Worm (Caenorhabditis elegans) whole organism, L1 larva: ENCODE results near the gene F53F8.7.

Source experiments
- C04F5.9 ChIP-seq: sonication (generic microtip); optimal IDR thresholded peaks from 2 replicates; lab custom pipeline; 2016; ENCODE audit warnings: missing genetic modification characterization, missing compliant biosample characterization
- aha-1 ChIP-seq: fragments of 150-350 bp; optimal IDR thresholded peaks from 2 replicates; lab custom pipeline; 2014; ENCODE audit warnings: missing biosample characterization, missing genetic modification characterization
- aly-2 ChIP-seq: fragments of 150-350 bp; optimal IDR thresholded peaks from 2 replicates; lab custom pipeline; 2014; ENCODE audit warnings: missing biosample characterization, missing genetic modification characterization
- ama-1 ChIP-seq: fragments of 150-350 bp; optimal IDR thresholded peaks from 2 replicates; lab custom pipeline; 2014
- ceh-90 ChIP-seq: sonication (generic microtip); optimal IDR thresholded peaks from 2 replicates; lab custom pipeline; 2016; ENCODE audit warnings: missing genetic modification characterization, missing compliant biosample characterization
- ces-1 ChIP-seq: fragments of 150-350 bp; optimal IDR thresholded peaks from 2 replicates; lab custom pipeline; 2014; ENCODE audit warnings: missing biosample characterization, missing genetic modification reagents, missing genetic modification characterization
- dpl-1 ChIP-seq, 3 experiments: fragments of 150-350 bp in 2 of 3; sonication (generic microtip) in 1 of 3; optimal IDR thresholded peaks; 2 replicates each; lab custom pipeline; 2014 to 2017; ENCODE audit warnings: missing biosample characterization in 3 of 3, missing genetic modification characterization in 3 of 3, missing genetic modification reagents in 3 of 3
- dsc-1 ChIP-seq: sonication (generic microtip); optimal IDR thresholded peaks from 2 replicates; lab custom pipeline; 2016; ENCODE audit warnings: mild to moderate bottlenecking, missing genetic modification characterization, missing compliant biosample characterization
- efl-3 ChIP-seq: fragments of 200-800 bp; sonication (Bioruptor generic); optimal IDR thresholded peaks from 2 replicates; lab custom pipeline; 2018; ENCODE audit warnings: mild to moderate bottlenecking, missing genetic modification characterization, missing compliant biosample characterization
- egl-13 ChIP-seq: sonication (generic microtip); optimal IDR thresholded peaks from 2 replicates; lab custom pipeline; 2016; ENCODE audit warnings: missing genotype, missing genetic modification reagents, missing genetic modification characterization, missing compliant biosample characterization
- egl-27 ChIP-seq, 2 experiments: fragments of 150-350 bp in 1 of 2; sonication (generic microtip); optimal IDR thresholded peaks; 3 replicates each; lab custom pipeline; 2017 to 2018; ENCODE audit warnings: missing biosample characterization in 2 of 2, missing genetic modification characterization in 2 of 2, missing genetic modification reagents in 2 of 2
- elt-2 ChIP-seq: sonication (generic microtip); optimal IDR thresholded peaks from 2 replicates; lab custom pipeline; 2016; ENCODE audit warnings: missing genetic modification characterization, mild to moderate bottlenecking, inconsistent platforms, missing compliant biosample characterization, missing genetic modification reagents
- elt-3 ChIP-seq, 6 experiments: fragments of 150-350 bp in 1 of 6; sonication (generic microtip); optimal IDR thresholded peaks; 2 replicates each; lab custom pipeline; 2017 to 2018; ENCODE audit warnings: missing biosample characterization in 6 of 6, missing genetic modification characterization in 6 of 6, inconsistent platforms in 1 of 6
- ets-5 ChIP-seq: fragments of 200-800 bp; sonication (Bioruptor generic); IDR thresholded peaks from 2 replicates; pipeline ENCODE4 v1.3.6; 2022; ENCODE audit warnings: missing genetic modification characterization, missing compliant biosample characterization
- fkh-10 ChIP-seq: sonication (generic microtip); optimal IDR thresholded peaks from 2 replicates; lab custom pipeline; 2017; ENCODE audit warnings: missing biosample characterization, missing genetic modification reagents, missing genetic modification characterization
- fkh-8 ChIP-seq: sonication (generic microtip); optimal IDR thresholded peaks from 2 replicates; lab custom pipeline; 2016; ENCODE audit warnings: mild to moderate bottlenecking, missing genetic modification characterization, missing compliant biosample characterization
- grh-1 ChIP-seq: fragments of 200-800 bp; sonication (Bioruptor generic); IDR thresholded peaks from 2 replicates; pipeline ENCODE4 v1.3.6; 2022; ENCODE audit warnings: missing genetic modification reagents, missing genetic modification characterization, missing compliant biosample characterization
- hlh-17 ChIP-seq: fragments of 200-800 bp; sonication (Bioruptor generic); optimal IDR thresholded peaks from 2 replicates; lab custom pipeline; 2018; ENCODE audit warnings: missing genetic modification characterization, mild to moderate bottlenecking, missing compliant biosample characterization, moderate library complexity, borderline replicate concordance
- hpl-2 ChIP-seq: fragments of 150-350 bp; optimal IDR thresholded peaks from 2 replicates; lab custom pipeline; 2014; ENCODE audit warnings: missing biosample characterization, missing genetic modification reagents, missing genetic modification characterization
- isw-1 ChIP-seq: fragments of 200-800 bp; sonication (Bioruptor generic); IDR thresholded peaks from 2 replicates; pipeline ENCODE4 v1.3.6; 2022; ENCODE audit warnings: missing genetic modification characterization, missing compliant biosample characterization
- jun-1 ChIP-seq: fragments of 150-350 bp; optimal IDR thresholded peaks from 2 replicates; lab custom pipeline; 2014; ENCODE audit warnings: missing biosample characterization, missing genetic modification reagents, missing genetic modification characterization
- lin-13 ChIP-seq: fragments of 150-350 bp; optimal IDR thresholded peaks from 2 replicates; lab custom pipeline; 2014; ENCODE audit warnings: missing biosample characterization, missing genetic modification reagents, missing genetic modification characterization
- lin-14 ChIP-seq: fragments of 200-800 bp; sonication (Bioruptor generic); optimal IDR thresholded peaks from 2 replicates; lab custom pipeline; 2018; ENCODE audit warnings: mild to moderate bottlenecking, missing genetic modification characterization, moderate library complexity, missing compliant biosample characterization
- lin-35 ChIP-seq, 2 experiments: fragments of 150-350 bp; optimal IDR thresholded peaks; 2 replicates each; lab custom pipeline; 2014; ENCODE audit warnings: missing biosample characterization in 2 of 2, missing genetic modification characterization in 2 of 2, missing genetic modification reagents in 2 of 2
- lin-39 ChIP-seq: fragments of 150-350 bp; optimal IDR thresholded peaks from 2 replicates; lab custom pipeline; 2014; ENCODE audit warnings: missing biosample characterization, missing genetic modification reagents, missing genetic modification characterization
- lsy-2 ChIP-seq, 2 experiments: fragments of 150-350 bp; optimal IDR thresholded peaks; 2 replicates each; lab custom pipeline; 2014; ENCODE audit warnings: missing biosample characterization in 2 of 2, missing genetic modification characterization in 2 of 2
- mab-9 ChIP-seq: fragments of 200-800 bp; sonication (Bioruptor generic); IDR thresholded peaks from 2 replicates; pipeline ENCODE4 v1.3.6; 2022; ENCODE audit warnings: missing genetic modification reagents, missing genetic modification characterization, missing compliant biosample characterization
- mdl-1 ChIP-seq, 2 experiments: fragments of 150-350 bp; optimal IDR thresholded peaks; 2 replicates each; lab custom pipeline; 2014 to 2017; ENCODE audit warnings: missing biosample characterization in 2 of 2, missing genetic modification characterization in 2 of 2, inconsistent platforms in 1 of 2
- mep-1 ChIP-seq: fragments of 150-350 bp; optimal IDR thresholded peaks from 2 replicates; lab custom pipeline; 2014; ENCODE audit warnings: missing biosample characterization, missing genetic modification characterization
- nhr-19 ChIP-seq: fragments of 200-800 bp; sonication (Bioruptor generic); conservative IDR thresholded peaks from 2 replicates; pipeline ENCODE4 v1.3.6; 2022; ENCODE audit warnings: missing genetic modification characterization, missing compliant biosample characterization
- nhr-20 ChIP-seq: sonication (generic microtip); optimal IDR thresholded peaks from 2 replicates; lab custom pipeline; 2016; ENCODE audit warnings: mild to moderate bottlenecking, missing genetic modification characterization, missing compliant biosample characterization
- nhr-237 ChIP-seq: fragments of 150-350 bp; optimal IDR thresholded peaks from 2 replicates; lab custom pipeline; 2014; ENCODE audit warnings: missing biosample characterization, missing genetic modification characterization
- nhr-28 ChIP-seq: fragments of 150-350 bp; optimal IDR thresholded peaks from 2 replicates; lab custom pipeline; 2014; ENCODE audit warnings: missing biosample characterization, missing genetic modification characterization
- nhr-47 ChIP-seq: sonication (generic microtip); optimal IDR thresholded peaks from 2 replicates; lab custom pipeline; 2016; ENCODE audit warnings: mild to moderate bottlenecking, missing genetic modification characterization, moderate library complexity, missing compliant biosample characterization
- nhr-71 ChIP-seq: sonication (generic microtip); optimal IDR thresholded peaks from 2 replicates; lab custom pipeline; 2016; ENCODE audit warnings: mild to moderate bottlenecking, missing genetic modification characterization, moderate library complexity, missing compliant biosample characterization
- nhr-76 ChIP-seq: sonication (generic microtip); optimal IDR thresholded peaks from 2 replicates; lab custom pipeline; 2017; ENCODE audit warnings: missing biosample characterization, missing genetic modification characterization
- nhr-77 ChIP-seq: fragments of 150-350 bp; optimal IDR thresholded peaks from 2 replicates; lab custom pipeline; 2014; ENCODE audit warnings: missing biosample characterization, missing genetic modification characterization
- nhr-84 ChIP-seq: sonication (generic microtip); optimal IDR thresholded peaks from 2 replicates; lab custom pipeline; 2017; ENCODE audit warnings: missing biosample characterization, missing genetic modification characterization
- nhr-85 ChIP-seq: sonication (generic microtip); peaks from one replicate; lab custom pipeline; 2016; ENCODE audit warnings: missing genetic modification characterization, inconsistent platforms, missing compliant biosample characterization
- nhr-90 ChIP-seq: sonication (generic microtip); optimal IDR thresholded peaks from 2 replicates; lab custom pipeline; 2016; ENCODE audit warnings: mild to moderate bottlenecking, missing genetic modification characterization, missing compliant biosample characterization; ENCODE audit not compliant: poor library complexity
- pag-3 ChIP-seq: sonication (generic microtip); optimal IDR thresholded peaks from 2 replicates; lab custom pipeline; 2017; ENCODE audit warnings: missing genetic modification characterization, mild to moderate bottlenecking, missing compliant biosample characterization, antibody characterized with exemption, borderline replicate concordance; ENCODE audit not compliant: insufficient read depth
- pax-3 ChIP-seq: fragments of 200-800 bp; sonication (Bioruptor generic); optimal IDR thresholded peaks from 2 replicates; lab custom pipeline; 2018; ENCODE audit warnings: mild to moderate bottlenecking, missing genetic modification characterization, moderate library complexity, missing compliant biosample characterization
- pqm-1 ChIP-seq: sonication (generic microtip); optimal IDR thresholded peaks from 3 replicates; lab custom pipeline; 2017; ENCODE audit warnings: missing biosample characterization, missing genetic modification characterization
- skn-1 ChIP-seq: fragments of 150-350 bp; optimal IDR thresholded peaks from 2 replicates; lab custom pipeline; 2014; ENCODE audit warnings: missing biosample characterization, missing genetic modification characterization
- snpc-4 ChIP-seq: fragments of 150-350 bp; optimal IDR thresholded peaks from 2 replicates; lab custom pipeline; 2014; ENCODE audit warnings: missing biosample characterization, missing genetic modification characterization
- snu-23 ChIP-seq: sonication (generic microtip); optimal IDR thresholded peaks from 2 replicates; lab custom pipeline; 2016; ENCODE audit warnings: missing genetic modification characterization, missing compliant biosample characterization
- sox-4 ChIP-seq: sonication (generic microtip); optimal IDR thresholded peaks from 2 replicates; lab custom pipeline; 2016; ENCODE audit warnings: missing genetic modification characterization, missing compliant biosample characterization
- sptf-1 ChIP-seq: fragments of 150-350 bp; optimal IDR thresholded peaks from 2 replicates; lab custom pipeline; 2014; ENCODE audit warnings: missing biosample characterization, missing genetic modification characterization
- swsn-7 ChIP-seq: sonication (generic microtip); optimal IDR thresholded peaks from 2 replicates; lab custom pipeline; 2016; ENCODE audit warnings: missing genetic modification characterization, missing compliant biosample characterization
- unc-30 ChIP-seq: sonication (generic microtip); optimal IDR thresholded peaks from 2 replicates; lab custom pipeline; 2017; ENCODE audit warnings: missing biosample characterization, missing genetic modification characterization
- xbp-1 ChIP-seq: sonication (generic microtip); optimal IDR thresholded peaks from 2 replicates; lab custom pipeline; 2016; ENCODE audit warnings: missing genetic modification characterization, missing compliant biosample characterization
- zip-4 ChIP-seq: fragments of 200-800 bp; sonication (Bioruptor generic); optimal IDR thresholded peaks from 2 replicates; lab custom pipeline; 2018; ENCODE audit warnings: mild to moderate bottlenecking, missing genetic modification characterization, moderate library complexity, missing compliant biosample characterization
- ztf-11 ChIP-seq, 2 experiments: sonication (generic microtip); optimal IDR thresholded peaks; 2 replicates each; lab custom pipeline; 2016 to 2017; ENCODE audit warnings: missing genetic modification characterization in 2 of 2, missing biosample characterization in 1 of 2, missing compliant biosample characterization in 1 of 2

The F53F8.7 gene

DNA sequence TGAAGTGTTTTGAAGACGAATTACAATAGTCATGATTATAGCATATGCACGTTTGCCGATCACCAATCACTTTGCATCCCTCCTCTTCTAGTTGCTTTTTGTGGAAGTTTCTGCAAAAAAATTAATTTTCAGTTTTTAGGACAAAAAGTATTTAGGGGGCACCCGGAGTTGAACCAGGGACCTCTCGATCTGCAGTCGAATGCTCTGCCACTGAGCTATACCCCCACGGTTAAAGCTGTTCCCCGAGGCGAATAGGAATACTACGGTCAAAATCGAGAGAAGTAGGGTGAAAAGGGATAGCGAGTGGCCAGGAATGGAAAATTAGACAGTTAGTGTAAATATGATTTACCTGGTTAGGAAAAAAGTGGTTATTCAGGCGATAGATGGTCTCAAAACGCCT is 4.2 kb downstream of the F53F8.7 start:
- no peak for TF ChIP-seq nhr-85 (tag; lab: Kevin White, UChicago)
- no peak for TF ChIP-seq hlh-17 (GFP tag; lab: Kevin White, UChicago)
- TF ChIP-seq skn-1 (tag; lab: Kevin White, UChicago) = no peak
- TF ChIP-seq unc-30 (tag; lab: Kevin White, UChicago) = no peak
- TF ChIP-seq sptf-1 = no peak
- peak; percentile 40 for TF ChIP-seq swsn-7 (tag; lab: Kevin White, UChicago)
- no peak for TF ChIP-seq fkh-10
- peak; percentile 15 for TF ChIP-seq xbp-1
- peak; percentile 19 for TF ChIP-seq elt-2 (tag; lab: Kevin White, UChicago)
- no peak for TF ChIP-seq ets-5 (GFP tag; lab: Robert Waterston, UW)
- peak; percentile 6 for TF ChIP-seq dsc-1 (tag; lab: Kevin White, UChicago)
- no peak for TF ChIP-seq aly-2
- peak; percentile 4 to 53 for TF ChIP-seq lsy-2 (tag; optimal IDR thresholded peaks at IDR 0.05; lab: Kevin White, UChicago)
- no peak for TF ChIP-seq ama-1 (lab: Kevin White, UChicago)
- no peak for TF ChIP-seq aha-1 (tag; lab: Kevin White, UChicago)
- TF ChIP-seq snpc-4 = peak; percentile 15
- TF ChIP-seq dpl-1 (GFP tag; optimal IDR thresholded peaks at IDR 0.05; lab: Kevin White, UChicago) = peak in 1 of 3 experiments; percentile 17
- TF ChIP-seq fkh-8 = peak; percentile 9
- no peak for TF ChIP-seq egl-27 (tag; optimal IDR thresholded peaks at IDR 0.05; lab: Kevin White, UChicago)
- TF ChIP-seq ztf-11 (tag; optimal IDR thresholded peaks at IDR 0.05; lab: Kevin White, UChicago) = no peak
- peak; percentile 50 for TF ChIP-seq snu-23
- no peak for TF ChIP-seq nhr-28 (tag; lab: Kevin White, UChicago)
- no peak for TF ChIP-seq nhr-76 (tag; lab: Kevin White, UChicago)
- TF ChIP-seq nhr-20 (tag; lab: Kevin White, UChicago) = peak; percentile 45
- no peak for TF ChIP-seq pax-3 (tag; lab: Kevin White, UChicago)
- TF ChIP-seq egl-13 = no peak
- no peak for TF ChIP-seq nhr-77 (tag; lab: Kevin White, UChicago)
- peak; percentile 12 to 47 for TF ChIP-seq lin-35 (GFP tag; optimal IDR thresholded peaks at IDR 0.05; lab: Kevin White, UChicago)
- peak; percentile 58 for TF ChIP-seq nhr-71
- peak; percentile 23 for TF ChIP-seq lin-14 (GFP tag; lab: Kevin White, UChicago)
- TF ChIP-seq isw-1 = no peak
- no peak for TF ChIP-seq sox-4 (tag; lab: Kevin White, UChicago)
- no peak for TF ChIP-seq nhr-237 (tag; lab: Kevin White, UChicago)
- no peak for TF ChIP-seq lin-13 (GFP tag; lab: Kevin White, UChicago)
- TF ChIP-seq nhr-84 (tag; lab: Kevin White, UChicago) = no peak
- no peak for TF ChIP-seq grh-1 (GFP tag; lab: Robert Waterston, UW)
- TF ChIP-seq zip-4 (GFP tag; lab: Kevin White, UChicago) = no peak
- no peak for TF ChIP-seq ces-1
- no peak for TF ChIP-seq jun-1 (tag; lab: Kevin White, UChicago)
- peak; percentile 64 for TF ChIP-seq nhr-90 (tag; lab: Kevin White, UChicago)
- peak; percentile 30; the same call in 1 of the 2 replicates for TF ChIP-seq nhr-19 (GFP tag; lab: Robert Waterston, UW)
- TF ChIP-seq nhr-47 (tag; lab: Kevin White, UChicago) = peak; percentile 67
- TF ChIP-seq pag-3 (tag; lab: Kevin White, UChicago) = no peak
- TF ChIP-seq pqm-1 = no peak
- TF ChIP-seq hpl-2 (GFP tag; lab: Kevin White, UChicago) = peak; percentile 6
- TF ChIP-seq mdl-1 (tag; optimal IDR thresholded peaks at IDR 0.05; lab: Kevin White, UChicago) = peak in 1 of 2 experiments; percentile 20
- TF ChIP-seq lin-39 = peak; percentile 12
- TF ChIP-seq mab-9 (GFP tag; lab: Robert Waterston, UW) = no peak
- no peak for TF ChIP-seq ceh-90
- peak; percentile 40 for TF ChIP-seq mep-1
- TF ChIP-seq efl-3 (GFP tag; lab: Kevin White, UChicago) = no peak
- TF ChIP-seq elt-3 (tag; optimal IDR thresholded peaks at IDR 0.05; lab: Kevin White, UChicago) = peak in 2 of 6 experiments; percentile 6 to 21
- no peak for TF ChIP-seq C04F5.9 (tag; lab: Kevin White, UChicago)
